Fruit fly (Drosophila melanogaster): ENCODE data around the gene CG2111.

- TF ChIP-seq pan (optimal IDR thresholded peaks at IDR 0.05) (no peak), dmrt93B (GFP tag; optimal IDR thresholded peaks at IDR 0.05) (no peak)
Observed at dm6 chrX:10697731-10698130, 40.3 kb downstream of the CG2111 start.

All from whole organism, wandering third instar larva.